Fruit fly (Drosophila melanogaster): ENCODE measurements around the gene CG9628.
A peak's percentile ranks its signal among the peaks of the same experiment; 100 is the strongest.

The CG9628 gene

DNA sequence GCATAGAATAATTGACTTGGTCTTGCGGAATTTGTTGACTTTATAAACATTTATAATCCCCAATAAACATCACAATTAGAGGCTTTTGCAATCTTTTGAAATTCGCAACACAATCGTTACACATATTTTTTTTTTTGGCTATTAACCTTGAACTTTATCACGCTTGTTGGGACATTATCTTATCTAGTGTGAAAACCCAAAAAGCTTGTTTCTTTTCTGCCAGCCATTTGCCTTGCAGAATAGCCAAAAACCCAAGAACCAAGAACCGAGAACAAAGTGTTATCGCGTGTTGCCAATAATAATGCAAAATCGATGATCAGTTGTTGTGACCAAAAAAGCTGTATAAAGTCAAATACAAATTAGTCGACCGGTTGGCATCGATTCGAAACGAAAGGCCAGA is 3.7 kb upstream of the CG9628 start:
- no peak for TF ChIP-seq CG8478 (optimal IDR thresholded peaks at IDR 0.05)
- no peak for TF ChIP-seq EcR (GFP tag; optimal IDR thresholded peaks at IDR 0.05)
- TF ChIP-seq Dll (optimal IDR thresholded peaks at IDR 0.05): no peak
- TF ChIP-seq pan (optimal IDR thresholded peaks at IDR 0.05): no peak
- TF ChIP-seq psq (optimal IDR thresholded peaks at IDR 0.05): no peak
- no peak for TF ChIP-seq usp (GFP tag; optimal IDR thresholded peaks at IDR 0.05)

DNA sequence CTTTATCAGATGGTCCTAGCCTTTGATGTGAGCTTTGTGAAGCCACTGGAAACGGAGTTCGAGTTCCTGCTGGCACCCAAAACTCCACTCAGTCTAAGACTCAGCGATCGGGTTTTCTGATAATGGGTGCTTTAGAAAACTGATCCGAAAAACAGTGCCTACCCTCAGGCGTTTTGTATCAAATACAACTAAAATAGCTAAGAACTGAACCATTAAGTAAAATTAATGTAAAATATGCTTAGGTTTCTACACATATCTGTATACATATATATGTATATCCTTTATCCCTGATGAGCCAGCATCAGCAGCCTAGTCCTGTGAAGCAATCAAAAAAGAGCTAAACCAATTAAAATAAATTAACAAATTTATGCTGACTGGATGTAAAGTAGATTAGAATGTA is 1.1 kb upstream of the CG9628 start:
- TF ChIP-seq Dll (optimal IDR thresholded peaks at IDR 0.05) (no peak), usp (GFP tag; optimal IDR thresholded peaks at IDR 0.05) (no peak), EcR (GFP tag; optimal IDR thresholded peaks at IDR 0.05) (no peak), CG8478 (optimal IDR thresholded peaks at IDR 0.05) (no peak), pan (optimal IDR thresholded peaks at IDR 0.05) (no peak), psq (optimal IDR thresholded peaks at IDR 0.05) (no peak)

dm6 chr3L:14624425-14625309 is 2.1 kb downstream of the CG9628 start:
- TF ChIP-seq EcR (GFP tag; optimal IDR thresholded peaks at IDR 0.05): peak; percentile 11 to 83
- no peak for TF ChIP-seq usp (GFP tag; optimal IDR thresholded peaks at IDR 0.05)

- TF ChIP-seq Dll (optimal IDR thresholded peaks at IDR 0.05): no peak
- TF ChIP-seq psq (optimal IDR thresholded peaks at IDR 0.05): no peak
Observed at dm6 chr3L:14625568-14625996, 3.0 kb downstream of the CG9628 start.

- TF ChIP-seq EcR (GFP tag; optimal IDR thresholded peaks at IDR 0.05) (no peak), CG8478 (optimal IDR thresholded peaks at IDR 0.05) (no peak), Dll (optimal IDR thresholded peaks at IDR 0.05) (no peak), pan (optimal IDR thresholded peaks at IDR 0.05) (no peak), psq (optimal IDR thresholded peaks at IDR 0.05) (no peak)
Observed at dm6 chr3L:14631964-14632758, 9.6 kb downstream of the CG9628 start, which contains the start of the genes RecQ5 and dlp. TSS of gene RecQ5 (minus strand) at chr3L:14632077. TSS of gene dlp (plus strand) at chr3L:14632601.

- TF ChIP-seq Dll (optimal IDR thresholded peaks at IDR 0.05): no peak
- TF ChIP-seq pan (optimal IDR thresholded peaks at IDR 0.05): no peak
- no peak for TF ChIP-seq EcR (GFP tag; optimal IDR thresholded peaks at IDR 0.05)
- TF ChIP-seq CG8478 (optimal IDR thresholded peaks at IDR 0.05): no peak
- TF ChIP-seq usp (GFP tag; optimal IDR thresholded peaks at IDR 0.05): no peak
- no peak for TF ChIP-seq psq (optimal IDR thresholded peaks at IDR 0.05)
Observed at dm6 chr3L:14632908-14633307, 10.3 kb downstream of the CG9628 start.

- TF ChIP-seq usp (GFP tag; optimal IDR thresholded peaks at IDR 0.05) (no peak), CG8478 (optimal IDR thresholded peaks at IDR 0.05) (no peak)
Observed at dm6 chr3L:14634019-14634772, 11.6 kb downstream of the CG9628 start.

- TF ChIP-seq CG8478 (optimal IDR thresholded peaks at IDR 0.05): no peak
- TF ChIP-seq pan (optimal IDR thresholded peaks at IDR 0.05): no peak
- no peak for TF ChIP-seq EcR (GFP tag; optimal IDR thresholded peaks at IDR 0.05)
- TF ChIP-seq usp (GFP tag; optimal IDR thresholded peaks at IDR 0.05): no peak
- no peak for TF ChIP-seq psq (optimal IDR thresholded peaks at IDR 0.05)
- TF ChIP-seq Dll (optimal IDR thresholded peaks at IDR 0.05): no peak
Observed at dm6 chr3L:14634773-14635563, 12.4 kb downstream of the CG9628 start.

DNA sequence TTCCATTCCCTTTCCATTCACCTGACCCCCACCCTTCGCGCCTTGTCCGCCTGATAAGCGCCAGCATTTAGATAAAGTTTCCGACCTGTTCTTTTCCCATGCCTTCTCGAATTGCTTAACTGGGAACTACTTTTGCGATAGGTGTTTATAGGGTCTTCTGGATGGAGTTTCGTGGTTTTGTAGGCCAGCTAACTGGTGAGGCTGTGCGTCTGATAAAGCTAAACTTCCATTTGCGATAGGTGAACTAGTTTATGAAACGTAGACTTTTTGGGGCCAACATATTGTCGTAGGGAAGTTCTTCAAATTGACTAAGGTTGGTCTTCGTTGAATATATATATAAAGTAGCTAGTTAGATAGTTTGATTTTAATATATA is 13.0 kb downstream of the CG9628 start:
- TF ChIP-seq CG8478 (optimal IDR thresholded peaks at IDR 0.05) (no peak), usp (GFP tag; optimal IDR thresholded peaks at IDR 0.05) (no peak), EcR (GFP tag; optimal IDR thresholded peaks at IDR 0.05) (no peak), psq (optimal IDR thresholded peaks at IDR 0.05) (no peak), pan (optimal IDR thresholded peaks at IDR 0.05) (no peak), Dll (optimal IDR thresholded peaks at IDR 0.05) (no peak)

dm6 chr3L:14636740-14637189 is 14.2 kb downstream of the CG9628 start:
- TF ChIP-seq pan (optimal IDR thresholded peaks at IDR 0.05): no peak
- peak; percentile 13 for TF ChIP-seq Dll (optimal IDR thresholded peaks at IDR 0.05)

DNA sequence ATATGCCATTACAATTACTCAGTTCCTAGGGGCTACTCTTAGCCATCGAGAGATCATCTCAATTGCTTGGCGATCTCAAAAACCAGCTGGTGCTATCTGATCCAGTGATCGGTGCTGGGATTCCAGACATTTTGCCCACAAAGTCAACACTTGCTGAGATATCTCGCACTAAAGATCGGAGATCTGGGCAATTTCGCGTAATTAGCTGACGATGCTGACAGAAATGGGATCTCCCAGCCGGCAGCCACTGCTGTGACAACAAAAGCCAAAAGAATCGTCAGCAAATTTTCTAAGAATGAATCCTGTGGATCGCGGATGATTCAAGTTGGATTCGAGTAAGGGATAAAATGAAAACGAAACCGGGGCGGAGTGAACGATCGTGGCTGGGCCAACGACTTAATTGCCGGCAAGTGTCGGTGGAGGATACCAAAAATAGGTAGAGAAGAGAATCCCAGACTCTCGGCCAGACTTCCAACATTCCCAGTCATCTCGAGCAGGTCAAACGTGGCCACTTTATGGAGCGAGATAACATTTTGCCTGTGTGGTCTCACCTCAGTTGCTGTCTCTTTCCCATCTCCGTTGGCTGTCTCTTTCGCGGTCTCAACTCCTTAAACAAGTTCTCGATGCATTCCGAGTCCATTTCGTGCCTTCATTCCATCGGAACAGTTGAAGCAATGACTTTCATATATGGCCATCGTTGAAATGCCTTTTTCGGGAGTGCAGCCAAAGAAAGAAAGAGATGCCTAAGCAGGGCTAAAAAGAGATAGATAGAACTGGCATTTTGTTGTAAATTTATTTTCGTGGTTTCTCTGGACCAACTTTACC is 15.3 kb downstream of the CG9628 start:
- TF ChIP-seq psq (optimal IDR thresholded peaks at IDR 0.05) (no peak), EcR (GFP tag; optimal IDR thresholded peaks at IDR 0.05) (peak in 1 of 2 experiments; percentile 25), CG8478 (optimal IDR thresholded peaks at IDR 0.05) (no peak)
